Worm (Caenorhabditis elegans) whole organism, L4 larva: Measurements from ENCODE around the gene T26A8.3.

Source experiments
- D1046.2 ChIP-seq: fragments of 200-800 bp; sonication (Bioruptor generic); IDR thresholded peaks from 2 replicates; pipeline ENCODE4 v1.3.6; 2022; ENCODE audit warnings: missing genetic modification characterization, missing compliant biosample characterization
- F10B5.3 ChIP-seq: sonication (generic microtip); optimal IDR thresholded peaks from 2 replicates; lab custom pipeline; 2016; ENCODE audit warnings: mild to moderate bottlenecking, missing genetic modification characterization, missing compliant biosample characterization
- F37D6.2 ChIP-seq: sonication (generic microtip); optimal IDR thresholded peaks from 2 replicates; lab custom pipeline; 2016; ENCODE audit warnings: mild to moderate bottlenecking, missing genetic modification characterization, missing compliant biosample characterization
- F44E2.7 ChIP-seq: fragments of 200-800 bp; sonication (Bioruptor generic); IDR thresholded peaks from 2 replicates; pipeline ENCODE4 v2.1.2; 2022; ENCODE audit warnings: missing genetic modification characterization, missing compliant biosample characterization
- F49E8.2 ChIP-seq: sonication (generic microtip); optimal IDR thresholded peaks from 2 replicates; lab custom pipeline; 2016; ENCODE audit warnings: missing compliant biosample characterization, mild to moderate bottlenecking, missing genetic modification characterization, borderline replicate concordance
- T26A8.4 ChIP-seq: fragments of 200-800 bp; sonication (Bioruptor generic); IDR thresholded peaks from 2 replicates; pipeline ENCODE4 v1.3.6; 2022; ENCODE audit warnings: missing genetic modification characterization, missing compliant biosample characterization
- Y5F2A.4 ChIP-seq: fragments of 200-800 bp; sonication (Bioruptor generic); optimal IDR thresholded peaks from 2 replicates; lab custom pipeline; 2018; ENCODE audit warnings: mild to moderate bottlenecking, missing genetic modification characterization, missing compliant biosample characterization
- Y75B8A.6 ChIP-seq: fragments of 200-800 bp; sonication (Bioruptor generic); IDR thresholded peaks from 2 replicates; pipeline ENCODE4 v1.3.6; 2022; ENCODE audit warnings: missing genetic modification reagents, missing genetic modification characterization, missing compliant biosample characterization
- ZK546.5 ChIP-seq, 2 experiments: sonication (generic microtip); optimal IDR thresholded peaks; 2 replicates each; lab custom pipeline; 2017; ENCODE audit warnings: missing biosample characterization in 2 of 2, missing genetic modification characterization in 2 of 2
- arid-1 ChIP-seq: fragments of 200-800 bp; sonication (Bioruptor generic); conservative IDR thresholded peaks from 2 replicates; pipeline ENCODE4 v1.3.6; 2022; ENCODE audit warnings: missing genetic modification reagents, missing genetic modification characterization, missing compliant biosample characterization
- ceh-20 ChIP-seq: fragments of 200-800 bp; sonication (Bioruptor generic); IDR thresholded peaks from 2 replicates; pipeline ENCODE4 v1.3.6; 2022; ENCODE audit warnings: missing genetic modification reagents, missing genetic modification characterization, missing compliant biosample characterization
- ceh-44 ChIP-seq: fragments of 200-800 bp; sonication (Bioruptor generic); IDR thresholded peaks from 2 replicates; pipeline ENCODE4 v1.3.6; 2022; ENCODE audit warnings: missing genetic modification reagents, missing genetic modification characterization, missing compliant biosample characterization
- cey-2 ChIP-seq: sonication (generic microtip); optimal IDR thresholded peaks from 3 replicates; lab custom pipeline; 2017; ENCODE audit warnings: missing genetic modification characterization, mild to moderate bottlenecking, missing compliant biosample characterization, antibody characterized with exemption, borderline replicate concordance; ENCODE audit not compliant: insufficient read depth
- ctbp-1 ChIP-seq: fragments of 200-800 bp; sonication (Bioruptor generic); IDR thresholded peaks from 2 replicates; pipeline ENCODE4 v1.3.6; 2022; ENCODE audit warnings: missing genetic modification reagents, missing genetic modification characterization, missing compliant biosample characterization
- dmd-6 ChIP-seq: fragments of 200-800 bp; sonication (Bioruptor generic); IDR thresholded peaks from 2 replicates; pipeline ENCODE4 v1.3.6; 2022; ENCODE audit warnings: missing genetic modification reagents, missing genetic modification characterization, missing compliant biosample characterization
- dmd-8 ChIP-seq: fragments of 200-800 bp; sonication (Bioruptor generic); IDR thresholded peaks from 2 replicates; pipeline ENCODE4 v1.3.6; 2022; ENCODE audit warnings: missing genetic modification characterization, missing compliant biosample characterization
- duxl-1 ChIP-seq: sonication (generic microtip); optimal IDR thresholded peaks from 2 replicates; lab custom pipeline; 2016; ENCODE audit warnings: mild to moderate bottlenecking, missing genetic modification characterization, moderate library complexity, missing compliant biosample characterization; ENCODE audit not compliant: poor library complexity
- egl-27 ChIP-seq: sonication (generic microtip); optimal IDR thresholded peaks from 3 replicates; lab custom pipeline; 2017; ENCODE audit warnings: missing biosample characterization, missing genetic modification reagents, missing genetic modification characterization
- egl-43 ChIP-seq: fragments of 200-800 bp; sonication (Bioruptor generic); IDR thresholded peaks from 2 replicates; pipeline ENCODE4 v1.3.6; 2022; ENCODE audit warnings: missing genetic modification reagents, missing genetic modification characterization, missing compliant biosample characterization
- fos-1 ChIP-seq: fragments of 150-350 bp; optimal IDR thresholded peaks from 2 replicates; lab custom pipeline; 2014; ENCODE audit warnings: missing biosample characterization, missing genetic modification characterization
- gei-8 ChIP-seq: fragments of 200-800 bp; sonication (Bioruptor generic); optimal IDR thresholded peaks from 2 replicates; lab custom pipeline; 2018; ENCODE audit warnings: mild to moderate bottlenecking, missing genetic modification characterization, missing compliant biosample characterization
- hif-1 ChIP-seq, 2 experiments: sonication (generic microtip); optimal IDR thresholded peaks; 2 replicates each; lab custom pipeline; 2016 to 2017; ENCODE audit warnings: missing compliant biosample characterization in 2 of 2, missing genetic modification characterization in 2 of 2, missing genetic modification reagents in 2 of 2, missing genotype in 2 of 2, mild to moderate bottlenecking in 1 of 2
- hmg-1.1 ChIP-seq: fragments of 200-800 bp; sonication (Bioruptor generic); IDR thresholded peaks from 2 replicates; pipeline ENCODE4 v1.3.6; 2022; ENCODE audit warnings: missing genetic modification reagents, missing genetic modification characterization, missing compliant biosample characterization
- lin-1 ChIP-seq: fragments of 200-800 bp; sonication (Bioruptor generic); IDR thresholded peaks from 2 replicates; pipeline ENCODE4 v1.3.6; 2022; ENCODE audit warnings: missing genetic modification reagents, missing genetic modification characterization, missing compliant biosample characterization
- lin-38 ChIP-seq: fragments of 200-800 bp; sonication (Bioruptor generic); IDR thresholded peaks from 2 replicates; pipeline ENCODE4 v1.3.6; 2022; ENCODE audit warnings: missing genetic modification reagents, missing genetic modification characterization, missing compliant biosample characterization
- lin-39 ChIP-seq: fragments of 150-350 bp; optimal IDR thresholded peaks from 2 replicates; lab custom pipeline; 2014; ENCODE audit warnings: missing biosample characterization, missing genetic modification reagents, missing genetic modification characterization
- madf-5 ChIP-seq, 2 experiments: fragments of 200-800 bp; sonication (Bioruptor generic); IDR thresholded peaks; 2 replicates each; pipeline ENCODE4 v1.3.6; 2022; ENCODE audit warnings: missing compliant biosample characterization in 2 of 2, missing genetic modification characterization in 2 of 2
- mdt-29 ChIP-seq: fragments of 200-800 bp; sonication (Bioruptor generic); IDR thresholded peaks from 2 replicates; pipeline ENCODE4 v1.3.6; 2022; ENCODE audit warnings: missing genetic modification reagents, missing genetic modification characterization, missing compliant biosample characterization
- mep-1 ChIP-seq: fragments of 150-350 bp; sonication (generic microtip); optimal IDR thresholded peaks from 3 replicates; lab custom pipeline; 2014; ENCODE audit warnings: missing biosample characterization, missing genetic modification characterization
- mxl-3 ChIP-seq: fragments of 200-800 bp; sonication (Bioruptor generic); optimal IDR thresholded peaks from 2 replicates; lab custom pipeline; 2018; ENCODE audit warnings: mild to moderate bottlenecking, missing genetic modification characterization, missing compliant biosample characterization
- nhr-102 ChIP-seq: sonication (generic microtip); optimal IDR thresholded peaks from 2 replicates; lab custom pipeline; 2016; ENCODE audit warnings: mild to moderate bottlenecking, missing genetic modification characterization, moderate library complexity, missing compliant biosample characterization
- nhr-11 ChIP-seq: fragments of 150-350 bp; optimal IDR thresholded peaks from 2 replicates; lab custom pipeline; 2014; ENCODE audit warnings: missing biosample characterization, missing genetic modification characterization
- nhr-237 ChIP-seq: sonication (generic microtip); optimal IDR thresholded peaks from 2 replicates; lab custom pipeline; 2017; ENCODE audit warnings: missing biosample characterization, missing genetic modification characterization
- nhr-25 ChIP-seq: sonication (generic microtip); optimal IDR thresholded peaks from 2 replicates; lab custom pipeline; 2017; ENCODE audit warnings: missing genetic modification characterization, mild to moderate bottlenecking, missing compliant biosample characterization, antibody characterized with exemption, moderate library complexity, borderline replicate concordance; ENCODE audit not compliant: insufficient read depth
- nhr-28 ChIP-seq: fragments of 150-350 bp; optimal IDR thresholded peaks from 2 replicates; lab custom pipeline; 2014; ENCODE audit warnings: missing biosample characterization, missing genetic modification characterization
- nhr-41 ChIP-seq: fragments of 200-800 bp; sonication (Bioruptor generic); IDR thresholded peaks from 2 replicates; pipeline ENCODE4 v1.3.6; 2022; ENCODE audit warnings: missing genetic modification reagents, missing genetic modification characterization, missing compliant biosample characterization
- nhr-42 ChIP-seq: fragments of 200-800 bp; sonication (Bioruptor generic); IDR thresholded peaks from 2 replicates; pipeline ENCODE4 v1.3.6; 2022; ENCODE audit warnings: missing genetic modification characterization, missing compliant biosample characterization
- nhr-48 ChIP-seq: sonication (generic microtip); optimal IDR thresholded peaks from 2 replicates; lab custom pipeline; 2016; ENCODE audit warnings: mild to moderate bottlenecking, missing genetic modification characterization, missing compliant biosample characterization
- nhr-76 ChIP-seq: fragments of 150-350 bp; optimal IDR thresholded peaks from 2 replicates; lab custom pipeline; 2014; ENCODE audit warnings: missing biosample characterization, missing genetic modification characterization
- nhr-77 ChIP-seq: fragments of 150-350 bp; optimal IDR thresholded peaks from 2 replicates; lab custom pipeline; 2014; ENCODE audit warnings: missing biosample characterization, missing genetic modification characterization
- pha-4 ChIP-seq, 2 experiments: fragments of 150-350 bp in 1 of 2; fragments of 200-800 bp in 1 of 2; sonication (Bioruptor generic) in 1 of 2; IDR thresholded peaks in 1 of 2; optimal IDR thresholded peaks in 1 of 2; 2 replicates each; pipeline versions ENCODE4 v1.3.6 to Lab custom; 2014 to 2022; ENCODE audit warnings: missing genetic modification characterization in 2 of 2, missing genetic modification reagents in 2 of 2, missing biosample characterization in 1 of 2, missing compliant biosample characterization in 1 of 2
- rbr-2 ChIP-seq: sonication (generic microtip); optimal IDR thresholded peaks from 2 replicates; lab custom pipeline; 2016; ENCODE audit warnings: missing genotype, missing genetic modification characterization, missing compliant biosample characterization
- saeg-2 ChIP-seq: fragments of 200-800 bp; sonication (Bioruptor generic); IDR thresholded peaks from 2 replicates; pipeline ENCODE4 v1.3.6; 2022; ENCODE audit warnings: missing genetic modification reagents, missing genetic modification characterization, missing compliant biosample characterization
- snpc-1.2 ChIP-seq: fragments of 200-800 bp; sonication (Bioruptor generic); IDR thresholded peaks from 2 replicates; pipeline ENCODE4 v1.3.6; 2022; ENCODE audit warnings: missing genetic modification reagents, missing genetic modification characterization, missing compliant biosample characterization
- snpc-4 ChIP-seq: fragments of 150-350 bp; optimal IDR thresholded peaks from 2 replicates; lab custom pipeline; 2014; ENCODE audit warnings: missing biosample characterization, missing genetic modification characterization
- unc-130 ChIP-seq: sonication (generic microtip); optimal IDR thresholded peaks from 2 replicates; lab custom pipeline; 2016; ENCODE audit warnings: missing genetic modification reagents, missing genetic modification characterization, missing compliant biosample characterization
- unc-62 ChIP-seq, 3 experiments: fragments of 150-350 bp in 1 of 3; sonication (generic microtip); optimal IDR thresholded peaks in 2 of 3; peaks in 1 of 3; 1 replicate in 1 of 3; 2 replicates in 2 of 3; lab custom pipeline; 2014 to 2017; ENCODE audit warnings: missing biosample characterization in 3 of 3, missing genetic modification characterization in 3 of 3, missing genetic modification reagents in 3 of 3, missing genotype in 1 of 3
- vab-7 ChIP-seq: fragments of 200-800 bp; sonication (Bioruptor generic); IDR thresholded peaks from 2 replicates; pipeline ENCODE4 v1.3.6; 2022; ENCODE audit warnings: missing genetic modification reagents, missing genetic modification characterization, missing compliant biosample characterization
- zfp-2 ChIP-seq: sonication (generic microtip); optimal IDR thresholded peaks from 2 replicates; lab custom pipeline; 2016; ENCODE audit warnings: mild to moderate bottlenecking, missing genetic modification characterization, missing compliant biosample characterization
- ztf-7 ChIP-seq: fragments of 150-350 bp; optimal IDR thresholded peaks from 2 replicates; lab custom pipeline; 2014; ENCODE audit warnings: missing biosample characterization, missing genetic modification characterization

Gene T26A8.3

ce11 chrIV:8379278-8379677, 47.2 kb downstream of the T26A8.3 start, which contains the start of gene nap-1 (continued):
- TF ChIP-seq ctbp-1 (GFP tag; lab: Robert Waterston, UW) (no peak), lin-1 (GFP tag; lab: Robert Waterston, UW) (no peak), ceh-44 (GFP tag; lab: Robert Waterston, UW) (no peak), egl-27 (tag; lab: Kevin White, UChicago) (no peak), nhr-237 (tag; lab: Kevin White, UChicago) (no peak), ztf-7 (peak; percentile 8), snpc-4 (tag; lab: Kevin White, UChicago) (no peak), Y5F2A.4 (GFP tag; lab: Kevin White, UChicago) (no peak), egl-43 (no peak), hmg-1.1 (GFP tag; lab: Robert Waterston, UW) (peak; percentile 63), vab-7 (GFP tag; lab: Robert Waterston, UW) (no peak), F49E8.2 (tag; lab: Kevin White, UChicago) (no peak), F10B5.3 (tag; lab: Kevin White, UChicago) (no peak), mxl-3 (GFP tag; lab: Kevin White, UChicago) (no peak), gei-8 (GFP tag; lab: Kevin White, UChicago) (no peak), D1046.2 (no peak), zfp-2 (no peak), nhr-48 (tag; lab: Kevin White, UChicago) (no peak), unc-130 (GFP tag; lab: Kevin White, UChicago) (peak; percentile 35), nhr-77 (peak; percentile 83), hif-1 (tag; optimal IDR thresholded peaks at IDR 0.05; lab: Kevin White, UChicago) (peak in 1 of 2 experiments; percentile 40), ceh-20 (no peak), F37D6.2 (tag; lab: Kevin White, UChicago) (no peak), nhr-28 (tag; lab: Kevin White, UChicago) (peak; percentile 66), F44E2.7 (no peak), mep-1 (tag; lab: Kevin White, UChicago) (peak; percentile 87), rbr-2 (tag; lab: Kevin White, UChicago) (peak; percentile 57), lin-39 (tag; lab: Kevin White, UChicago) (no peak), nhr-41 (no peak), nhr-102 (tag; lab: Kevin White, UChicago) (no peak), T26A8.4 (peak; percentile 23; the same call in 1 of the 2 replicates), ZK546.5 (tag; optimal IDR thresholded peaks at IDR 0.05; lab: Kevin White, UChicago) (no peak), Y75B8A.6 (GFP tag; lab: Robert Waterston, UW) (no peak), nhr-42 (GFP tag; lab: Robert Waterston, UW) (no peak), nhr-11 (peak; percentile 2), fos-1 (tag; lab: Kevin White, UChicago) (no peak), snpc-1.2 (GFP tag; lab: Robert Waterston, UW) (no peak), madf-5 (GFP tag; IDR thresholded peaks at IDR 0.05; lab: Robert Waterston, UW) (no peak), duxl-1 (tag; lab: Kevin White, UChicago) (no peak), cey-2 (tag; lab: Kevin White, UChicago) (no peak), unc-62 (GFP tag; optimal IDR thresholded peaks at IDR 0.05 in 1 of 2; lab: Kevin White, UChicago) (peak in 1 of 2 experiments; percentile 20), unc-62 (tag; optimal IDR thresholded peaks at IDR 0.05; lab: Kevin White, UChicago) (no peak), saeg-2 (no peak), mdt-29 (GFP tag; lab: Robert Waterston, UW) (no peak), dmd-6 (GFP tag; lab: Robert Waterston, UW) (peak; percentile 44; the same call in 1 of the 2 replicates), lin-38 (GFP tag; lab: Robert Waterston, UW) (peak; percentile 58), dmd-8 (no peak), pha-4 (GFP tag; IDR thresholded peaks at IDR 0.05; lab: Robert Waterston, UW) (no peak), pha-4 (tag; optimal IDR thresholded peaks at IDR 0.05; lab: Kevin White, UChicago) (peak; percentile 95), arid-1 (GFP tag; lab: Robert Waterston, UW) (no peak), nhr-76 (tag; lab: Kevin White, UChicago) (no peak), nhr-25 (tag; lab: Kevin White, UChicago) (peak; percentile 21)
